Fruit fly (Drosophila melanogaster): ENCODE measurements around the gene CG15169.

CG15169 gene

dm6 chr2L:18967897-18968296, 22.9 kb upstream of the CG15169 start (continued):
- TF ChIP-seq HLH3B (GFP tag; IDR thresholded peaks at IDR 0.05) = 0 out of 2 replicates have a peak, but pooled peaks have one; percentile 21
- TF ChIP-seq CG12071 (GFP tag; optimal IDR thresholded peaks at IDR 0.05) = no peak
- peak; percentile 8 for TF ChIP-seq CG18599 (GFP tag; optimal IDR thresholded peaks at IDR 0.05)
- TF ChIP-seq gsb-n (tag; optimal IDR thresholded peaks at IDR 0.05) = no peak
- no peak for TF ChIP-seq CG3407 (GFP tag; optimal IDR thresholded peaks at IDR 0.05)
- TF ChIP-seq Vsx1 (GFP tag; optimal IDR thresholded peaks at IDR 0.05) = no peak
- TF ChIP-seq Eip74EF (GFP tag; optimal IDR thresholded peaks at IDR 0.05) = no peak
- TF ChIP-seq NfI (GFP tag; optimal IDR thresholded peaks at IDR 0.05) = no peak
- peak; percentile 36 for TF ChIP-seq HmgZ (tag; optimal IDR thresholded peaks at IDR 0.05)

dm6 chr2L:18968370-18969105, 22.3 kb upstream of the CG15169 start, which contains the start of the genes Nak and Tango6:
Nak (minus strand) TSS chr2L:18968744.
Tango6 (plus strand) TSS chr2L:18969028.
- TF ChIP-seq CG2199 (GFP tag; IDR thresholded peaks at IDR 0.05) (no peak), CG17186 (GFP tag; optimal IDR thresholded peaks at IDR 0.05) (peak; percentile 97), Opbp (GFP tag; IDR thresholded peaks at IDR 0.05; ENCODE audit: partially characterized antibody) (peak; percentile 77), CG18011 (GFP tag; optimal IDR thresholded peaks at IDR 0.05) (no peak), zfh1 (GFP tag; IDR thresholded peaks at IDR 0.05) (no peak), CG11398 (GFP tag; optimal IDR thresholded peaks at IDR 0.05) (no peak), CG16863 (GFP tag; optimal IDR thresholded peaks at IDR 0.05) (peak; percentile 0), CG30020 (tag; optimal IDR thresholded peaks at IDR 0.05) (peak; percentile 77), psq (GFP tag; optimal IDR thresholded peaks at IDR 0.05) (no peak), CG4854 (GFP tag; optimal IDR thresholded peaks at IDR 0.05) (no peak), scrt (GFP tag; optimal IDR thresholded peaks at IDR 0.05) (no peak), CG3163 (GFP tag; optimal IDR thresholded peaks at IDR 0.05) (peak; percentile 4), abd-A (tag; optimal IDR thresholded peaks at IDR 0.05) (peak; percentile 64), Atf3 (GFP tag; optimal IDR thresholded peaks at IDR 0.05) (no peak), Max (GFP tag; optimal IDR thresholded peaks at IDR 0.05) (peak; percentile 63), CG14710 (tag; optimal IDR thresholded peaks at IDR 0.05) (peak; percentile 80), CG10543 (GFP tag; optimal IDR thresholded peaks at IDR 0.05) (no peak), Ets65A (GFP tag) (peak; percentile 61), CG6765 (GFP tag; optimal IDR thresholded peaks at IDR 0.05) (no peak), Myb (GFP tag; optimal IDR thresholded peaks at IDR 0.05) (peak; percentile 31), CG12391 (tag; optimal IDR thresholded peaks at IDR 0.05) (peak; percentile 63), CG16815 (GFP tag; optimal IDR thresholded peaks at IDR 0.05) (no peak), Ravus (GFP tag; IDR thresholded peaks at IDR 0.05) (no peak), zen (tag; optimal IDR thresholded peaks at IDR 0.05) (peak; percentile 71), Side (GFP tag; optimal IDR thresholded peaks at IDR 0.05) (no peak), Spps (tag; optimal IDR thresholded peaks at IDR 0.05) (no peak), Atf-2 (GFP tag; optimal IDR thresholded peaks at IDR 0.05) (peak; percentile 44), CG13287 (GFP tag; IDR thresholded peaks at IDR 0.05; ENCODE audit: partially characterized antibody) (peak; percentile 97), NC2β (GFP tag; optimal IDR thresholded peaks at IDR 0.05) (peak; percentile 62), CG6254 (GFP tag; optimal IDR thresholded peaks at IDR 0.05) (no peak), sima (GFP tag; optimal IDR thresholded peaks at IDR 0.05) (no peak), CG2116 (GFP tag; optimal IDR thresholded peaks at IDR 0.05) (peak; percentile 95), pnt (GFP tag; optimal IDR thresholded peaks at IDR 0.05) (peak; percentile 0), fd102C (GFP tag; optimal IDR thresholded peaks at IDR 0.05) (no peak), CG30403 (GFP tag; optimal IDR thresholded peaks at IDR 0.05) (peak; percentile 46), Nf-YC (tag; optimal IDR thresholded peaks at IDR 0.05) (peak; percentile 40), CG11093 (GFP tag; IDR thresholded peaks at IDR 0.05) (no peak), dmrt11E (tag; optimal IDR thresholded peaks at IDR 0.05) (peak; percentile 28), gsb (GFP tag; IDR thresholded peaks at IDR 0.05) (no peak)

All from whole organism, embryonic.